Worm (Caenorhabditis elegans) whole organism, mixed stage, embryonic: ENCODE results near the gene ZC404.2.

Source experiments
- M03D4.4 ChIP-seq: sonication (generic microtip); optimal IDR thresholded peaks from 2 replicates; lab custom pipeline; 2017; ENCODE audit warnings: mild to moderate bottlenecking, missing genetic modification characterization, missing compliant biosample characterization
- elt-3 ChIP-seq: fragments of 150-350 bp; optimal IDR thresholded peaks from 2 replicates; lab custom pipeline; 2014; ENCODE audit warnings: missing biosample characterization, missing genetic modification characterization
- ham-2 ChIP-seq: fragments of 200-800 bp; sonication (Bioruptor generic); optimal IDR thresholded peaks from 2 replicates; lab custom pipeline; 2018; ENCODE audit warnings: mild to moderate bottlenecking, missing genetic modification characterization, missing compliant biosample characterization
- lin-13 ChIP-seq: fragments of 150-350 bp; optimal IDR thresholded peaks from 2 replicates; lab custom pipeline; 2014; ENCODE audit warnings: missing biosample characterization, missing genetic modification characterization
- lin-32 ChIP-seq: fragments of 200-800 bp; sonication (Bioruptor generic); optimal IDR thresholded peaks from 2 replicates; lab custom pipeline; 2018; ENCODE audit warnings: mild to moderate bottlenecking, missing genetic modification characterization, missing compliant biosample characterization
- lsy-2 ChIP-seq: fragments of 150-350 bp; optimal IDR thresholded peaks from 2 replicates; lab custom pipeline; 2014; ENCODE audit warnings: missing biosample characterization, missing genetic modification characterization
- nhr-28 ChIP-seq: fragments of 150-350 bp; optimal IDR thresholded peaks from 2 replicates; lab custom pipeline; 2014; ENCODE audit warnings: missing biosample characterization, missing genetic modification characterization
- sem-2 ChIP-seq: fragments of 200-800 bp; sonication (Bioruptor generic); optimal IDR thresholded peaks from 2 replicates; lab custom pipeline; 2018; ENCODE audit warnings: mild to moderate bottlenecking, missing genetic modification characterization, missing compliant biosample characterization
- snpc-4 ChIP-seq: fragments of 150-350 bp; optimal IDR thresholded peaks from 2 replicates; lab custom pipeline; 2014; ENCODE audit warnings: missing biosample characterization, missing genetic modification characterization
- tbx-8 ChIP-seq: fragments of 200-800 bp; sonication (Bioruptor generic); optimal IDR thresholded peaks from 2 replicates; lab custom pipeline; 2018; ENCODE audit warnings: mild to moderate bottlenecking, missing genetic modification characterization, moderate library complexity, missing compliant biosample characterization
- unc-39 ChIP-seq: fragments of 150-350 bp; optimal IDR thresholded peaks from 2 replicates; lab custom pipeline; 2014; ENCODE audit warnings: missing biosample characterization, missing genetic modification characterization
- zip-8 ChIP-seq: fragments of 150-350 bp; optimal IDR thresholded peaks from 2 replicates; lab custom pipeline; 2014; ENCODE audit warnings: missing biosample characterization, missing genetic modification characterization
- ztf-11 ChIP-seq: fragments of 150-350 bp; optimal IDR thresholded peaks from 2 replicates; lab custom pipeline; 2014; ENCODE audit warnings: missing biosample characterization, missing genetic modification characterization

DNA sequence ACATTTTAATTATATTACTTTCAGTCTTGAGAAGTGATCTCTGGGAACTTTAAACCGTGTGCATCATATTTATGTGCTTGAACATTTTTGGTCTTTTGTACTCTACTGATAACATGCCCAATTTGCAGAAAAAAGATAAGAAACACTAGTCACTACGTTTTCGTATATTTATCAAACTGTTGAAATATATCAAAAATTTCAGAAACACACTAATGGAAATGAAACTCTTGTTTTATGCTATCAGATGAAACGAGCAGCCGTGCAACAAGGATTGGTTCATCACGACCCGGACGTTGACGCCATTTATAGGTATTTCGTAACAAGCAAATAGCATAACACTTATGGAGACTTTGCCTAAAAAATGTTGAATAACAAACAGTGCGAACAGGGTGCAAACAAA is 35.7 kb downstream of the ZC404.2 start:
- TF ChIP-seq tbx-8: no peak
- no peak for TF ChIP-seq lin-32 (GFP tag; lab: Kevin White, UChicago)
- TF ChIP-seq nhr-28: no peak
- TF ChIP-seq sem-2 (GFP tag; lab: Kevin White, UChicago): no peak
- no peak for TF ChIP-seq zip-8
- no peak for TF ChIP-seq unc-39 (tag; lab: Kevin White, UChicago)
- TF ChIP-seq elt-3 (tag; lab: Kevin White, UChicago): no peak
- no peak for TF ChIP-seq ham-2
- no peak for TF ChIP-seq snpc-4
- no peak for TF ChIP-seq lin-13
- no peak for TF ChIP-seq ztf-11 (tag; lab: Kevin White, UChicago)
- TF ChIP-seq lsy-2: no peak
- no peak for TF ChIP-seq M03D4.4
